Worm (Caenorhabditis elegans): Measurements from ENCODE around the gene Y55F3BR.10.

DNA sequence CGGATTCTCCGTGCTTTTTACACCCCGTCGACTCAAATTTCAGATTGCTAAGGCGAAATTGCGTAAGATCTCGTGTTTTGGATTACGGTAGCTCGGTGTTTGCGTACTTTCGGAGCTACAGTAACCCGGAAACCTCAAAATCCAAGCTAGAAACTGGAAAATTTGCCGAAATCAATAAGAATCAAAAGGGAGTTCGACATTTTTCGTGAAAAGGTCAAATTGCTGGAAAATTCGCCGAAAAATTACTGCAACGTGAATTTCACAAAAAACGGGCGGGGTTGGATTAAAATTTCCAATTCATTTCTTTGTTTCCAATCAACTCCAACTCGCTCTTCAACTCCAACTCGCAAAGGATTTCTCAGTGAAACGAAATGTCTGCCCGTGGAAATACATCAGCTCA, 44.5 kb upstream of the Y55F3BR.10 start, which contains the start of gene F56B3.6:
- TF ChIP-seq scrt-1 (GFP tag; IDR thresholded peaks at IDR 0.05) (no peak), ets-7 (tag; optimal IDR thresholded peaks at IDR 0.05) (no peak), hnd-1 (tag; optimal IDR thresholded peaks at IDR 0.05) (no peak), aly-1 (tag; optimal IDR thresholded peaks at IDR 0.05) (no peak), hmg-4 (GFP tag; optimal IDR thresholded peaks at IDR 0.05) (no peak), F13C5.2 (tag; optimal IDR thresholded peaks at IDR 0.05) (no peak), ama-1 (optimal IDR thresholded peaks at IDR 0.05) (no peak), tra-4 (tag; optimal IDR thresholded peaks at IDR 0.05) (no peak)

Measured in whole organism, early embryonic.